Fruit fly (Drosophila melanogaster) whole organism, pupa: Measurements from ENCODE around the gene ida.

Experiments used
- CG10348 ChIP-seq: fragments of 200-800 bp; sonication (Bioruptor generic); IDR thresholded peaks from 2 replicates; pipeline ENCODE4 v1.3.6; 2022; ENCODE audit warnings: missing biosample characterization, missing genetic modification characterization
- CG12605 ChIP-seq: fragments of 200-800 bp; sonication (Bioruptor generic); IDR thresholded peaks from 2 replicates; pipeline ENCODE4 v1.3.6; 2022; ENCODE audit warnings: missing biosample characterization, missing genetic modification characterization
- CG13204 ChIP-seq: fragments of 200-800 bp; sonication (Bioruptor generic); optimal IDR thresholded peaks from 2 replicates; lab custom pipeline; 2018; ENCODE audit warnings: missing biosample characterization, mild to moderate bottlenecking, missing genetic modification characterization, moderate library complexity
- CG15710 ChIP-seq: fragments of 200-800 bp; sonication (Bioruptor generic); optimal IDR thresholded peaks from 2 replicates; lab custom pipeline; 2018; ENCODE audit warnings: missing biosample characterization, mild to moderate bottlenecking, missing genetic modification characterization, moderate library complexity
- CG32121 ChIP-seq: fragments of 200-800 bp; sonication (Bioruptor generic); IDR thresholded peaks from 2 replicates; pipeline ENCODE4 v1.3.6; 2022; ENCODE audit warnings: missing biosample characterization, missing genetic modification characterization
- CG8159 ChIP-seq: fragments of 200-800 bp; sonication (Bioruptor generic); optimal IDR thresholded peaks from 3 replicates; lab custom pipeline; 2018; ENCODE audit warnings: missing biosample characterization, mild to moderate bottlenecking, missing genetic modification characterization, moderate library complexity
- CG8301 ChIP-seq: fragments of 200-800 bp; sonication (Bioruptor generic); optimal IDR thresholded peaks from 2 replicates; lab custom pipeline; 2018; ENCODE audit warnings: missing biosample characterization, mild to moderate bottlenecking, missing genetic modification characterization
- CG9948 ChIP-seq: fragments of 200-800 bp; sonication (Bioruptor generic); optimal IDR thresholded peaks from 2 replicates; lab custom pipeline; 2018; ENCODE audit warnings: missing biosample characterization, mild to moderate bottlenecking, missing genetic modification characterization, moderate library complexity
- EcR ChIP-seq: fragments of 200-800 bp; sonication (Bioruptor generic); optimal IDR thresholded peaks from 3 replicates; lab custom pipeline; 2019; ENCODE audit warnings: missing biosample characterization, missing genetic modification characterization, mild to moderate bottlenecking, moderate library complexity, missing genetic modification reagents
- Ets98B ChIP-seq: fragments of 200-800 bp; sonication (Bioruptor generic); IDR thresholded peaks from 2 replicates; pipeline ENCODE4 v1.3.6; 2022; ENCODE audit warnings: missing biosample characterization, missing genetic modification characterization
- Snoo ChIP-seq: fragments of 200-800 bp; sonication (Bioruptor generic); optimal IDR thresholded peaks from 3 replicates; lab custom pipeline; 2017; ENCODE audit warnings: missing biosample characterization, mild to moderate bottlenecking, missing genetic modification characterization, inconsistent platforms
- gl ChIP-seq: fragments of 200-800 bp; sonication (Bioruptor generic); optimal IDR thresholded peaks from 2 replicates; lab custom pipeline; 2018; ENCODE audit warnings: missing biosample characterization, mild to moderate bottlenecking, missing genetic modification characterization

dm6 chr3L:3934110-3934509, 29.0 kb downstream of the ida start:
- TF ChIP-seq CG15710 (tag; lab: Kevin White, UChicago) (no peak), CG8159 (tag; lab: Kevin White, UChicago) (no peak), Snoo (tag; lab: Kevin White, UChicago) (peak; percentile 3), Ets98B (GFP tag; lab: Robert Waterston, UW) (no peak), EcR (GFP tag; lab: Kevin White, UChicago) (no peak), CG13204 (GFP tag; lab: Kevin White, UChicago) (no peak), gl (no peak), CG12605 (GFP tag; lab: Robert Waterston, UW) (no peak), CG32121 (no peak), CG9948 (no peak), CG8301 (tag; lab: Kevin White, UChicago) (no peak), CG10348 (no peak)
